Worm (Caenorhabditis elegans) whole organism, midembryonic: ENCODE measurements around the gene W06D11.5.
"Not testable (repeated sequence)": the region's sequence is repeated elsewhere in the genome, so short reads cannot be mapped to it uniquely, and the experiment has no call there.

Source experiments
- T22C8.4 ChIP-seq: fragments of 200-800 bp; sonication (Bioruptor generic); IDR thresholded peaks from 2 replicates; pipeline ENCODE4 v1.3.6; 2022; ENCODE audit warnings: missing genetic modification characterization, missing compliant biosample characterization
- cog-1 ChIP-seq: sonication (generic microtip); optimal IDR thresholded peaks from 2 replicates; lab custom pipeline; 2016; ENCODE audit warnings: missing genetic modification characterization, missing compliant biosample characterization
- flt-1 ChIP-seq: fragments of 200-800 bp; sonication (Bioruptor generic); IDR thresholded peaks from 2 replicates; pipeline ENCODE4 v1.3.6; 2022; ENCODE audit warnings: missing genetic modification characterization, missing compliant biosample characterization
- klf-2 ChIP-seq: fragments of 200-800 bp; sonication (Bioruptor generic); conservative IDR thresholded peaks from 2 replicates; pipeline ENCODE4 v1.3.6; 2022; ENCODE audit warnings: missing genetic modification reagents, missing genetic modification characterization, missing compliant biosample characterization
- med-1 ChIP-seq: sonication (generic microtip); optimal IDR thresholded peaks from 2 replicates; lab custom pipeline; 2017; ENCODE audit warnings: missing genetic modification characterization, mild to moderate bottlenecking, missing compliant biosample characterization, antibody characterized with exemption, missing genetic modification reagents; ENCODE audit not compliant: insufficient read depth
- ref-1 ChIP-seq: fragments of 200-800 bp; sonication (Bioruptor generic); conservative IDR thresholded peaks from 2 replicates; pipeline ENCODE4 v1.3.6; 2022; ENCODE audit warnings: missing genetic modification reagents, missing genetic modification characterization, missing compliant biosample characterization
- tab-1 ChIP-seq: fragments of 200-800 bp; sonication (Bioruptor generic); IDR thresholded peaks from 2 replicates; pipeline ENCODE4 v1.3.6; 2022; ENCODE audit warnings: missing genetic modification characterization, missing compliant biosample characterization
- ztf-23 ChIP-seq: fragments of 200-800 bp; sonication (Bioruptor generic); IDR thresholded peaks from 2 replicates; pipeline ENCODE4 v1.3.6; 2022; ENCODE audit warnings: missing genetic modification reagents, missing genetic modification characterization, missing compliant biosample characterization
- ztf-29 ChIP-seq: fragments of 200-800 bp; sonication (Bioruptor generic); IDR thresholded peaks from 2 replicates; pipeline ENCODE4 v1.3.6; 2022; ENCODE audit warnings: missing genetic modification reagents, missing genetic modification characterization, missing compliant biosample characterization

The W06D11.5 gene

DNA sequence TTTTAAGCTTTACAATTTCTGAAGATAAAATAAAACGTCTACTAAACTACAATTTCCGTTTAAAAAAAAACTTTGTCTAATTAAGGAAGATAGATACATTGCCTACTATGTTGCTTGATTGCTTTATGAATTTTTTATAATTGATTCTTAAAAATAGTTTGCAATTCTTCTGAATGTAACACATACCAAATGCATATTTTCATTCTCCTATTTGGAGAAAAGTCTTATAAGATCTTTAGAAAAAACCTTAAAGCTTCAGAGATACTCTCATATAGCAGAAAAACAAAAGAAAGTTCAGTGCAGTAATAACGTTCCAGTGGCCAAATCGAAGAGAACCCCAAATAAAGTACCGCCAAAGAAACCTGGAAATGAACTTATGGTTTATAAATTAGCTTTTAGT is 6.6 kb downstream of the W06D11.5 start, which contains the start of gene phf-32:
Gene phf-32, plus strand, starts transcription at position 301 of the 400 bp plus-strand sequence.
- TF ChIP-seq klf-2: no peak
- TF ChIP-seq ztf-23: no peak
- TF ChIP-seq flt-1 (GFP tag; lab: Robert Waterston, UW): no peak
- no peak for TF ChIP-seq ztf-29
- TF ChIP-seq med-1 (GFP tag; lab: Kevin White, UChicago): no peak
- no peak for TF ChIP-seq ref-1 (GFP tag; lab: Robert Waterston, UW)
- no peak for TF ChIP-seq tab-1 (GFP tag; lab: Robert Waterston, UW)
- TF ChIP-seq cog-1 (tag; lab: Kevin White, UChicago): no peak
- no peak for TF ChIP-seq T22C8.4 (GFP tag; lab: Robert Waterston, UW)

- not testable (repeated sequence) for TF ChIP-seq klf-2; T22C8.4 (GFP tag; lab: Robert Waterston, UW); tab-1 (GFP tag; lab: Robert Waterston, UW)
Measured at ce11 chrX:12308045-12308499, 8.1 kb downstream of the W06D11.5 start, which contains the start of gene F17A2.16. TSS of gene F17A2.16 (plus strand) at chrX:12308449.

DNA sequence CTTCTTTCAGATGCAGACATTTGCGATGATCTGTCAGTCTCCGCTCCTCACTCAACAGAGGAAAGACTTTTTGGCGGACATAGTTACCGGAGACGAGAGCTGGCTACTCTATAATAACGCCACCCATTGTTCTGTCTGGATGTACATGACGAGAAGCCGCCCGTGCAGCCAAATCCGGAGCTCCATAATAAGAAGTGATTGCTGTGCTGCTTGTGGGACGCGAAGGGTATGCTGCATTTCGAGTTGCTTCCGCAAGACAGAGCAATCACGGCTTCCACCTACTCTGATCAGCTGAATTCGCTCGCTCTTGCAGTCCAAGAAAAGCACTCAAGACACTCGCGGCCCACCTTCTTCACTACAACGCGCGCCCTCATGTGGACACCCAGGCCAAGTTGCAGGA is 13.8 kb downstream of the W06D11.5 start:
- TF ChIP-seq med-1 (GFP tag; lab: Kevin White, UChicago) (no peak), klf-2 (no peak)

- TF ChIP-seq flt-1 (GFP tag; lab: Robert Waterston, UW): no peak
- TF ChIP-seq ztf-29: no peak
- TF ChIP-seq ztf-23: no peak
- TF ChIP-seq T22C8.4 (GFP tag; lab: Robert Waterston, UW): no peak
- no peak for TF ChIP-seq ref-1 (GFP tag; lab: Robert Waterston, UW)
- TF ChIP-seq med-1 (GFP tag; lab: Kevin White, UChicago): no peak
Measured at ce11 chrX:12314395-12314794, 14.5 kb downstream of the W06D11.5 start.

DNA sequence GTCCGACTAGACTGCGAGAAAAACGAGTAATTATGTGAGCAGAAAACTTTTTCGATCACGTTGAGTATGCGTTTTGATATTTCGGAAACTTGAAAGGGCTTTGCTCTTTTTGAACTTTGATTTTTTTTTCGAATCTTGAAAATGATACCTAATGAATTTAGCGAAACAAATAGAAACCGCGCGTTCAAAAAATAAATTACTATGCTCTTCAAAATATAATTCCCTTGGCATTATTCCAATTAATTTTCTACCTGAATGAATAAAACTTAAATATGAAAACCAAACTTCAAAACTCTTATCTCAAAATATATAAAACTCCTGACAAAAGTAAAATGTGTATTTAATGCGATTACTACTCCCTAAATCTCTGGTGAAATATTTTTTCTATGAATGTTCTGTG is 15.3 kb downstream of the W06D11.5 start, which contains the start of gene xtr-2:
Gene xtr-2, plus strand, starts transcription at position 301 of the 400 bp plus-strand sequence.
- TF ChIP-seq ztf-23 (no peak), tab-1 (GFP tag; lab: Robert Waterston, UW) (no peak)

DNA sequence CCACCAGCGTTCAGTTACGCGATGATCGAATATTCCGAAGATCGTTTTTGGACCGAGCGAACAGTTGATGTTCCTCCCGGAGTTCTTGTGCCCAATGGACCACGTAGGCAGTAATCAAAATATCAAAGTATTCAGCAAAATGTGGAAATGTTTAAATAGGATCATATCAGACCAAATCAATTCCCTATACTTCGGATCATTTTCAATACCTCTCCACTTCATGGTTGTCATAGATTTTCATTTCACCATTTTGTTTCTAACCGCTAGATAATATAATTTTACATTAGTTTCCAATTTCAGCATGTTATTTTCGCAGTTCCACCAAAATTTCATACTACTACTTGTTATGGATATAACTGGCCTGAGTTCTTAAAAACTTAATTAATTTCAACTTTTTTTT is 17.6 kb downstream of the W06D11.5 start:
- TF ChIP-seq med-1 (GFP tag; lab: Kevin White, UChicago) (no peak), ref-1 (GFP tag; lab: Robert Waterston, UW) (no peak), ztf-23 (no peak), ztf-29 (no peak), klf-2 (no peak), flt-1 (GFP tag; lab: Robert Waterston, UW) (no peak), T22C8.4 (GFP tag; lab: Robert Waterston, UW) (no peak)

ce11 chrX:12320737-12321136 is 20.8 kb downstream of the W06D11.5 start, which contains the start of gene ceh-40:
TSS of gene ceh-40 (minus strand) at chrX:12320777.
- TF ChIP-seq tab-1 (GFP tag; lab: Robert Waterston, UW): no peak
- TF ChIP-seq ref-1 (GFP tag; lab: Robert Waterston, UW): no peak
- TF ChIP-seq flt-1 (GFP tag; lab: Robert Waterston, UW): no peak
- TF ChIP-seq cog-1 (tag; lab: Kevin White, UChicago): no peak
- TF ChIP-seq T22C8.4 (GFP tag; lab: Robert Waterston, UW): no peak
- TF ChIP-seq klf-2: no peak
- no peak for TF ChIP-seq ztf-23
- TF ChIP-seq med-1 (GFP tag; lab: Kevin White, UChicago): no peak
- no peak for TF ChIP-seq ztf-29

- TF ChIP-seq med-1 (GFP tag; lab: Kevin White, UChicago) (no peak), ref-1 (GFP tag; lab: Robert Waterston, UW) (no peak), cog-1 (tag; lab: Kevin White, UChicago) (no peak), flt-1 (GFP tag; lab: Robert Waterston, UW) (no peak), ztf-29 (no peak), klf-2 (no peak), tab-1 (GFP tag; lab: Robert Waterston, UW) (no peak), T22C8.4 (GFP tag; lab: Robert Waterston, UW) (no peak), ztf-23 (no peak)
Measured at ce11 chrX:12321357-12321756, 21.4 kb downstream of the W06D11.5 start, which contains the start of gene F17A2.13. TSS of gene F17A2.13 (plus strand) at chrX:12321657.

ce11 chrX:12323439-12323838 is 23.5 kb downstream of the W06D11.5 start, which contains the start of gene srd-40:
TSS of gene srd-40 (plus strand) at chrX:12323739.
- TF ChIP-seq T22C8.4 (GFP tag; lab: Robert Waterston, UW) (no peak), klf-2 (no peak), flt-1 (GFP tag; lab: Robert Waterston, UW) (no peak), ztf-23 (no peak), tab-1 (GFP tag; lab: Robert Waterston, UW) (no peak), med-1 (GFP tag; lab: Kevin White, UChicago) (no peak), cog-1 (tag; lab: Kevin White, UChicago) (no peak), ztf-29 (no peak), ref-1 (GFP tag; lab: Robert Waterston, UW) (no peak)

DNA sequence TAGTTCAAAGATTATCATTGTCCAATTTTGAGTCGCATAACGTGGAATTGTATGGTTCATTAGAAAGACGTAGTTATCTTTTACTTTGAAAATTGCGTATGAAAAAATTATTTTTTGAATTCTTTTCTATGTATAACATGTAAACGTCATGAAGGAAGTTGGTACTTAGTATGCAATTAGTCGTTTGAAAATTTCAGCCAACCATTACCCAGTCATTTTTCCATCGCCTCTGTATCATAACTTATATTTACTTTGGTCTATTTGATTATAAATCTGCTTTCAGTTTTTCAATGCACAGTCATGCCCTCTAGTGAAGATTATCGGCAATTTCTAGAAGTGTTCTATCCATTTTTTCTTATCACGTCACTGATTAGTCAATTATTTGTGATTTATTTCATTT is 26.5 kb downstream of the W06D11.5 start, which contains the start of gene srd-41:
Gene srd-41, plus strand, starts transcription at position 301 of the 400 bp plus-strand sequence.
- TF ChIP-seq flt-1 (GFP tag; lab: Robert Waterston, UW) (no peak), cog-1 (tag; lab: Kevin White, UChicago) (no peak), T22C8.4 (GFP tag; lab: Robert Waterston, UW) (no peak), ztf-29 (no peak), ztf-23 (no peak), ref-1 (GFP tag; lab: Robert Waterston, UW) (no peak), tab-1 (GFP tag; lab: Robert Waterston, UW) (no peak), med-1 (GFP tag; lab: Kevin White, UChicago) (no peak), klf-2 (no peak)
